Fruit fly (Drosophila melanogaster): ENCODE data around the gene Vha13.

Gene Vha13

dm6 chr3R:19642893-19643270 lies 1.3 kb downstream of the Vha13 start (continued):
- no peak for TF ChIP-seq CG17802 (tag; optimal IDR thresholded peaks at IDR 0.05)
- peak; percentile 91 for TF ChIP-seq CG6791 (GFP tag; IDR thresholded peaks at IDR 0.05; ENCODE audit: partially characterized antibody)
- no peak for TF ChIP-seq CG43689 (GFP tag; IDR thresholded peaks at IDR 0.05)
- no peak for TF ChIP-seq Lim3 (GFP tag; IDR thresholded peaks at IDR 0.05)
- no peak for TF ChIP-seq CG13296 (GFP tag; optimal IDR thresholded peaks at IDR 0.05)
- peak; percentile 81 for TF ChIP-seq Doc3 (GFP tag; IDR thresholded peaks at IDR 0.05; ENCODE audit: partially characterized antibody)
- no peak for TF ChIP-seq CG6689 (GFP tag; IDR thresholded peaks at IDR 0.05)
- no peak for TF ChIP-seq Asciz (GFP tag; optimal IDR thresholded peaks at IDR 0.05)
- peak; percentile 80 for TF ChIP-seq CG13287 (GFP tag; IDR thresholded peaks at IDR 0.05; ENCODE audit: partially characterized antibody)
- no peak for TF ChIP-seq CG7372 (GFP tag; IDR thresholded peaks at IDR 0.05)
- TF ChIP-seq esg (GFP tag; conservative IDR thresholded peaks at IDR 0.05): no peak
- TF ChIP-seq hb (GFP tag; IDR thresholded peaks at IDR 0.05; ENCODE audit: partially characterized antibody): peak; percentile 69; the same call in 2 of the 3 replicates
- peak; percentile 12 for TF ChIP-seq CG12659 (GFP tag; optimal IDR thresholded peaks at IDR 0.05)
- TF ChIP-seq CG30403 (GFP tag; optimal IDR thresholded peaks at IDR 0.05): no peak
- no peak for TF ChIP-seq CG8290 (GFP tag; optimal IDR thresholded peaks at IDR 0.05)
- TF ChIP-seq CG8290 (tag; optimal IDR thresholded peaks at IDR 0.05): peak in 1 of 2 experiments; percentile 13
- TF ChIP-seq cwo (GFP tag; optimal IDR thresholded peaks at IDR 0.05): no peak
- no peak for TF ChIP-seq Dek (tag; optimal IDR thresholded peaks at IDR 0.05)
- peak; percentile 84 for TF ChIP-seq zen2 (GFP tag; IDR thresholded peaks at IDR 0.05; ENCODE audit: partially characterized antibody)
- TF ChIP-seq tna (GFP tag; IDR thresholded peaks at IDR 0.05; ENCODE audit: partially characterized antibody): peak; percentile 36
- TF ChIP-seq CG15514 (GFP tag; optimal IDR thresholded peaks at IDR 0.05): no peak
- 0 out of 2 replicates have a peak, but pooled peaks have one; percentile 11 for TF ChIP-seq Xrp1 (GFP tag; IDR thresholded peaks at IDR 0.05)
- 0 out of 2 replicates have a peak, but pooled peaks have one; percentile 21 for TF ChIP-seq CG14014 (GFP tag; IDR thresholded peaks at IDR 0.05)
- no peak for TF ChIP-seq Fer1 (GFP tag; optimal IDR thresholded peaks at IDR 0.05)
- peak; percentile 53; the same call in 1 of the 3 replicates for TF ChIP-seq HLH4C (GFP tag; IDR thresholded peaks at IDR 0.05; ENCODE audit: partially characterized antibody)
- no peak for TF ChIP-seq Med (GFP tag)
- TF ChIP-seq sens (GFP tag): peak; percentile 87
- TF ChIP-seq CG2712 (tag; optimal IDR thresholded peaks at IDR 0.05): no peak
- no peak for TF ChIP-seq pan (optimal IDR thresholded peaks at IDR 0.05)
- peak in 1 of 2 experiments; percentile 31 for TF ChIP-seq pan (GFP tag; optimal IDR thresholded peaks at IDR 0.05 in 1 of 2, IDR thresholded peaks at IDR 0.05 in 1 of 2)
- no peak for TF ChIP-seq Poxn (GFP tag; IDR thresholded peaks at IDR 0.05)
- peak; percentile 43 for TF ChIP-seq CG9932 (GFP tag; IDR thresholded peaks at IDR 0.05)
- no peak for TF ChIP-seq CG32532 (GFP tag; IDR thresholded peaks at IDR 0.05)
- peak; percentile 11 for TF ChIP-seq Hmr (GFP tag; optimal IDR thresholded peaks at IDR 0.05)
- TF ChIP-seq CG17361 (GFP tag; IDR thresholded peaks at IDR 0.05): peak; percentile 47; the same call in 1 of the 3 replicates
- TF ChIP-seq CG17912 (GFP tag; optimal IDR thresholded peaks at IDR 0.05): no peak
- no peak for TF ChIP-seq CG5953 (GFP tag; IDR thresholded peaks at IDR 0.05)
- TF ChIP-seq CG14965 (GFP tag; optimal IDR thresholded peaks at IDR 0.05; ENCODE audit: borderline replicate concordance): no peak
- no peak for TF ChIP-seq CG15073 (GFP tag; optimal IDR thresholded peaks at IDR 0.05)
- TF ChIP-seq CG16813 (GFP tag; IDR thresholded peaks at IDR 0.05; ENCODE audit: partially characterized antibody): peak; percentile 69
- TF ChIP-seq knrl (GFP tag; IDR thresholded peaks at IDR 0.05; ENCODE audit: partially characterized antibody): peak; percentile 80; the same call in 2 of the 3 replicates
- no peak for TF ChIP-seq CG8478 (optimal IDR thresholded peaks at IDR 0.05)
- TF ChIP-seq Nf-YB (GFP tag; optimal IDR thresholded peaks at IDR 0.05): no peak
- peak; percentile 75 for TF ChIP-seq BEAF-32 (GFP tag; optimal IDR thresholded peaks at IDR 0.05)
- peak; percentile 36 for TF ChIP-seq pzg (GFP tag; optimal IDR thresholded peaks at IDR 0.05)
- TF ChIP-seq E2f2 (GFP tag; IDR thresholded peaks at IDR 0.05): peak; percentile 70
- peak; percentile 27 for TF ChIP-seq CG2120 (GFP tag; optimal IDR thresholded peaks at IDR 0.05)
- peak; percentile 40; the same call in 2 of the 3 replicates for TF ChIP-seq row (GFP tag; IDR thresholded peaks at IDR 0.05)
- peak; percentile 34 for TF ChIP-seq Dref (GFP tag; IDR thresholded peaks at IDR 0.05)
- no peak for TF ChIP-seq CG10565 (GFP tag; optimal IDR thresholded peaks at IDR 0.05)
- no peak for TF ChIP-seq maf-S (GFP tag; optimal IDR thresholded peaks at IDR 0.05)
